Worm (Caenorhabditis elegans) whole organism, dauer: Measurements from ENCODE around the gene ccpp-6.
"Not testable (repeated sequence)": the region's sequence is repeated elsewhere in the genome, so short reads cannot be mapped to it uniquely, and the experiment has no call there.

Experiments
- unc-62 ChIP-seq: sonication (generic microtip); optimal IDR thresholded peaks from 2 replicates; lab custom pipeline; 2017; ENCODE audit warnings: missing biosample characterization, missing genetic modification reagents, missing genetic modification characterization

The ccpp-6 gene

DNA sequence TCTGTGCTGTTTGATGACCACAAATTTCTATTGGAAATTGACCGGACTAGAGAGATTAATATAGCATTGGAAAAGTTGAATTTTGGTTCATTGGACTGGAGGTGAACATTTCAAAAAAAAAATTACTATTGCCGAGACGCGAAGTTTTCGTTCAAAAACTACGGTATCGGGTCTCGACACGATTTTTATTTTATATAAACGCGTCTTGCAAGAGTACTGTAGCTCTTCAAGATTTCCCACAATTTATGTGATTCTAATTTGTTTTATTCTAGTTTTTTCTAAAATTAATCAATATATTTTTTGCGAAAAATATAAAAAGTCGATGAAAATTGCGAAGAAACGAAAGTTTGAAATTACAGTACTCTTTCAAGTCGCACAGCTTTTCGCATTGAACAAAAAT is 16.5 kb downstream of the ccpp-6 start, which contains the start of gene F09E5.12:
Gene F09E5.12, minus strand, starts transcription at position 101 of the 400 bp plus-strand sequence.
- no peak for TF ChIP-seq unc-62

DNA sequence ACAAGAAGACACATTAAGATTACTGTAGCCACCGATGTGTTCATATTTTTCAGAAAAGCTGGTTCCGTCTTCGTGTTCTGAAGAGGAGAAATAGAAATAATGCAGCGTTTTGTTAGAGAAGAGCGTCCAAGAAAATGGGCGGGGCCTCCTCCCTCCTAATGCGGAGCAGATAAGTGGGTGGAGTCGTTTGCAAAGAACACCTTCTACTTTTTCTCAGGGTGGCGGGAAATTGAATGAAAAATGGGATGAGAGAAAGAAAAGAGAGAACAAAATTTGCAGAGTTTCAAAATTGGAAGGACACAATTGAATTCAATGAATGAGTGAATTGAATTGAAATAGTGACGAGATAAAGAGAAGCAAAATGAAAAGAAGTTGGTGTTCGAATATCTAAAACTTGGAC is 21.5 kb downstream of the ccpp-6 start, which contains the start of gene F09E5.16:
Gene F09E5.16, minus strand, starts transcription at position 101 of the 400 bp plus-strand sequence.
- TF ChIP-seq unc-62, result no peak

DNA sequence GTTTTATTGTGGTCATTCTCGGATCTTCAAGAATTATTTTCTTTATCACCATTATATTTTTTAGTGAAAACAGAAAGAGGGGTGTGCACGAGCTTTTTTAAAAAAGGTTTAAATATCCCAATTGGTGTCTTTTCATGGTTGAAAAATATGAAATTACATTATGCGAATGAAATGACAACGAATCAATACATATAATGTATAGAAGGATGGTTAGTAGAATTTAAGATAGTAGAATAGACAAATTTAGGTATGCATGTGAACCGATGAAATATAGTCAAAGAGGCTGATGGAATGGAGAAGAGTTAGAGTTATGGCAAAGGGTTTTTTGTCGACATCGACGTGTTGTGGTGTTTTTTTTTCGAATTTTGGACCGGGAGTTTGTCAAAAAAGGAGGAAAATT is 22.6 kb downstream of the ccpp-6 start:
- TF ChIP-seq unc-62, result no peak

DNA sequence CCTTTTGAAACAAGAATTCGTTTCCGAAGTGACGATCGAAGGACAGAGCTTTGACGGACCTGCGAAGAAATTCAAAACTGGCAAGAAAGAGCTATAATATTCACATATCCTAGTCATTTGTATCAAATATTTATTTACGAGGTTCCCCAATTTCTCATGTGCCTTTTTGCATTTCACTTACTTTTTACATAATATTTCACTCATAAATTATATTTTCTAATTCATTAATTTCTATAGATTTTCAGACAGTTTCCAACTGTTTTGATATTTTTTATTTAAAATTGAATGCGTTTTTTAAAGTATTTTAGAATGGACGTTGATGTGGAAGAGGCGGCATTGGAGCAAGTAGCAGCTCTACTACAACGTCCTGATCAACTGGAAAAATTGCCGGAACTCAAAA is 27.9 kb downstream of the ccpp-6 start, which contains the start of gene sec-6:
Gene sec-6, plus strand, starts transcription at position 301 of the 400 bp plus-strand sequence.
- no peak for TF ChIP-seq unc-62

DNA sequence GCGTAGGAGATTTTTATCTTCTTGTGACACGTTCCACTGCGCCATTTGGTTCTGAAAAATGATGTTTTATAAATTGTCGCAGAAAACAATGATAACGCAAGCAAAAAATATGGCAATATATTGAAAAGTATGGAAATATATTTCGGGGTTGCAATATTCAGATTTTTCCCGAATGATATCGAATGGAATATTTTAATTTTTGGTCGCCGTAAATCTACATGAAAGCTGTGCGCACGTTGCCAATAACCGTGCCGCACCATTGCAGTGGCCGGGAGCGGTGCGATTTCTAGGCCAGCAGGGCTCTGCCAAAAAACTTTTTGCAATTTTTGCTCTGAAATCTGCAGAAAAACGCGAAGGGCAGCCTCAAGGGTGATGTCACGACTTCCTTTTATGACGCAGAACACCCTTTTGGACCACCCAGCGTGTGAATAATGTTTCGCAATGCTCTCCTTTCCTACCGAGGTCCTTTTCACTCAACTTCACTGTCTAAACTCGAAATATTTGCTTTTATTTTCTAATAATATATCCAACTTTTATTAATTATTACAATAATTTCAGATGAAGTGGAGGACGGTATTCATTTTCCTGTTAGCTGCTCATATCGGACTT is 28.9 kb downstream of the ccpp-6 start, which contains the start of the genes F09E5.11 and bmy-1:
Gene F09E5.11, minus strand, starts transcription at position 51 of the 609 bp plus-strand sequence.
Gene bmy-1, plus strand, starts transcription at position 559 of the 609 bp plus-strand sequence.
- no peak for TF ChIP-seq unc-62

DNA sequence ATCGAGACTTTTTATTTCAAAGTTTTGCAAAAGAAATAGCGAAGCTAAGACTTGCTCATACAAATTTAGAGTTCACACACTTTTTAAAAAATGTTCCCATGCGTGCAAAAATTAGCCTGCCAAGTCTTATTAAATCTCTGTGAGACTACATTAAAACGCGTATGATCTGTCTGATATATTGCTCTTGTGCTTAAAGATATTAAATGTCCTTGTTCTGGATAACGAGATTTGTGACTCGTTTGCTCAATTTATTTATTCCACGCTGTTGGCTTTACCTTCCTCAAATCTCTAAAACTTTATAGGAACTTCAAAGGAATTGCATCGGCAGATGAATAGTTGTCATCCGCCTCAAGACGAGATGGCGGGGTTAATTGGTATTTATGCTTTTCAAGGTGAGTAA is 31.7 kb downstream of the ccpp-6 start, which contains the start of gene srg-69:
Gene srg-69, plus strand, starts transcription at position 301 of the 400 bp plus-strand sequence.
- TF ChIP-seq unc-62, result no peak

DNA sequence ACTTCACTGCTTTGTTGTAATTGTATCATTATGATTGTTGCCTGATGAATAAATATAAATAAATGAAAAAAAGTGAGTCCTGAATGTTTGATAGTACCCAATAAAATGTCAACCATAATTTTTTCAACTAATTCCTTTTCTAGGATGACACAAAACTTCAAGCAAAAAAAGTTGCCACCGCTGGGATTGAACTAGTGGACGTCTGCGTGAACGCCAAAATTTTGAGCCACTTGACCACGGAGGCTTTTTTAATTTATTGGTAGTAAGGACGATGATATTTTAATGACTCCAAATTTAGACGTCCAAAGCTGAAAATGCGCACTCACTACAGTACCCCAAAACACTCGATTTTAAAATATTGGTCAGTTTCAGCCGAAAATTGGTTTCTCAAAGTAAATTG is 33.5 kb downstream of the ccpp-6 start:
- TF ChIP-seq unc-62, result no peak

DNA sequence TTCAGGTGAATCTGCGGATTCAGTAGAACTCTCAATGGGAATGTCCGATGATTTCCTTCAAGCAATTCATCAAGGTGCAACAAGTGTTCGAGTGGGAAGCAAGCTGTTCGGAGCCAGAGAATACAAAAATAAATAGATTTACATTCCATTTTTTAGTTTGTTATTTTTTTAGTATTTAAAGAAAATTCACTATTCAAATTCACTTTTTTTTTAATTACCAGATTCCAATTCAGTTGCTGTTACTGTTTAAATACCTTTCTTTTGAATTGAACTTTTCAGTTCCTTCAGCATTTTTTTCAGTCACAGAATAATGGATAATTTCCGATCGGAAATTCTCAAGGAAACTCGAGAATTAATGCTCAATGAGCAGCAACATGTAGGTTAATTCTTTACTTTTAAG is 35.3 kb downstream of the ccpp-6 start, which contains the start of gene F09E5.7:
Gene F09E5.7, plus strand, starts transcription at position 301 of the 400 bp plus-strand sequence.
- no peak for TF ChIP-seq unc-62

DNA sequence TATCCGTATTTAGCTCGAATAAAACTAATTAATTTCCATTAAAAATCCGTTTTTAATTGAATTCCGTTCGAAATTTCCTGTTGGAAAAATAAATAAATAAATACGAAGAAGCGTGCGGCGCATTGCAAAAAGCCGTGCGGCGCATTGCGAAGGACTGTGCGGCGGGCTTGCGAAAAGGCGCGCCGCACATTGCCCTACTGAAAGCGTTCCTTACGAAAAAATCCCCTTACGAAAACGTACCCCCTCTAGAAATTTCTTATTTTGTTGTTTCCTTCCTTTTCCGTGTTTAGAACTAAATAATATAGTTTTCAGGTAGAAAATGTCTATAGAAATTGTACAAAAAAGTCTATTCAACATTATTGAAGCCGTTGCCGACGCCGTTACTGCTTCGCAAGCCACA is 36.8 kb downstream of the ccpp-6 start, which contains the start of gene F09E5.8:
Gene F09E5.8, plus strand, starts transcription at position 313 of the 400 bp plus-strand sequence.
- TF ChIP-seq unc-62, result not testable (repeated sequence)

DNA sequence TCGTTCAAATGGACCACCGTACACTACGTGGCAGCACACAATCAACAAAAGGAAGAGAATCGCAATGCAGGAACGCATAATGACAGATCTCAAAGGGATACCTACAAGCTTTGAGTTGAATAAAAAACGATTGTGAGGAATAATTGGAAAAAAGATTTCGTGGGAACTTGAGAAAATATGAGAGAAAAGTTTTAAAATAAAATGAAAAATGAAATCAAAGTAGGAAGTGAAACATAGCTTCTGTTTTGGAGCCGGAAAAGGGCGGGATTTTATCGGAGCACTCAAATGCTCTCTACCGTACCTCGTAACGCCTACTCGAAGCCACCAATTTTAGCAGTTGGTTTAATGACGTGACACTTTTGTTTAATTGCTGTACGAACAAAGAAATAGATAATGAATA is 42.3 kb downstream of the ccpp-6 start, which contains the start of gene F09E5.14:
Gene F09E5.14, minus strand, starts transcription at position 101 of the 400 bp plus-strand sequence.
- no peak for TF ChIP-seq unc-62

DNA sequence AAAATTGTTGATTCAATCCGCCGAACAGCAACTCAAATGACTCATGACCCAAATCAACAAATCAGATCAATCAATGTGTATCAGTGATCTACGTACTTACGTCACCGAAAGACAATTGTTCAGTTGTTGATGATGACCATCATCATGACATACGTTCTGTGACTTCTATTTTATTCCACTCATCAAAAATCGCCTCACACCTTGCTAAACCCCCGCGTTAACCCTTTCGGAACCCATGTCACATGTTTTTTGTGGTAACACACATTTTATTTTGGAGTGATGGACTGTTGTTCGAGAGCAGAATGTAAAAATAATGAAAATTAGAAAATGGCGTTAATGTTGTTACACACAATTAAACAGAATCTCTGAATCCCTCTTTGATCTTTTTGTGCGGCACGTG is 44.7 kb downstream of the ccpp-6 start:
- TF ChIP-seq unc-62, result no peak

DNA sequence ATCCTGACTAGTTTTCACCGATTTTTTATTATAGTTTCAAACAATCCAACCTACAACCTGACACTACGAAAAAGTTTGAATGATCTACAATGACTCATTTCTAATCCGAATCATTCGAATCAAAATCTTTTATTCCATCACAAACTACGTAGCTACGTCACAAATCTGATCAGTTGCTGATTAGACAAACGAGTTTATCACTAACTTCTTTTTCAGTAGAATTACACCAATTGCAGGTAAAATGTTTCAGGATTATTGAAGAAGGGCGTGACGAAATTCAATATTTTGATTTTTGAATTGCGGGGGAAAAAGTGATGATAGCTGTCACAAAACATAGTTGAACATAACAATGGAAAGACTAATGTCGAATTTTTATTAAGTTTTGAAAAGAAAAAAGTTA is 45.5 kb downstream of the ccpp-6 start:
- TF ChIP-seq unc-62, result no peak

DNA sequence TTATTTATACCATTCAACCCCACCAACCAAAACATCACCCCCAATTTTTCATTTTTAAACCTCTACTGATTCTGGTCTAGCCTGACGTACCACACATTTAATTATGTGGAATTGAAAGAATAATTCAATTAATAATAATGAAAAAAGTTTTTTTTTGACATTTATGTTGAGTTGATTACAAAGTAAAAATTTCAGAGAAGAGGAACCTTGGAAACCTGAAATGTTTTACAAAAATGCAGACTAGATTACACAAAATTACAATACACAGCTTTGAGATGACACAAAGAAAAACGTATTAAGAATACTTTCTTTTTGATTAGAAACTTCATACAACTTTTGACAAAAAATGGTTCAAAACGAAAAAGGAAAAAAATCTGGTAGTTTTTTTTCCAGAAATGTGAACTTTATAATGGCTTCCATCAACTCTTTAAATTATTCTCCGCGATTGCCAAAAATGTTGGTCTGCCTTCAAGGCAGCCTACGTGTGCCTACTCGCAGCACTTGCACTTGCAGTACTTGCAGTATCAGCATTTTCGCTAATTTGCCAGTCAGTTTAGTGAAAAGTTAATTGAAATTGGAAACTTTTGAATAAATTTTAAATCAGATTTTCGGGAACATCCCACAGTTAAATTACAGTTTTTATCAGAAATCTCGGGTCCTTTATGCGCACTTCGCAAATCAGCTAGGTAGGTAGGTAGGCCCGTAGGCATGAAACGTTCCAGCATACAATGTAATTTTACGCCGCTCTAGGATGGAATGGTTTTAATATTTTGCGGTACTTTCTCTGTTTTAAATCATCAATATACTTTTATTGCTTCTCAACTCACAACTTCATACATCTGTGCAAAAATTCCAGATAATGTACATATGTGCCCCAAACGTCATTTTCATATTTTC is 46.2 kb downstream of the ccpp-6 start:
- no peak for TF ChIP-seq unc-62

DNA sequence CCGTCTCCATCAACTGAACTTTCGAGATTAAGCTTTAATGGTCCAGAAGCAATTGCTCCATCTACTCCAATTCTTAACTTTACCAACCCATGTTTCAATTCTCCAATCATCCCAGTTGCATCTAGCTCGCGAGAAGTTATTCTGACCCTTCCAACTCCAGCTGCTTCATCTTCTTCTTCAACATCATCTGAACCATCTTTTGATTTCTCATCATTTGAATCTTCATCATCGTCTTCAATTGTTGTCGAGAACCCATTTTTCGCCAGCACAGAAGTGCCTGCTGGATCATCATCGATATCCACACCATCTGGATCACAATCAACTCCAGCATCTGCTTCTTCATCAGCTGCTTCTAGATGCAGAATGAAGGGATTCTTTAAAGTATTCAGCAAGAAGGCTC is 47.6 kb downstream of the ccpp-6 start:
- TF ChIP-seq unc-62, result no peak

DNA sequence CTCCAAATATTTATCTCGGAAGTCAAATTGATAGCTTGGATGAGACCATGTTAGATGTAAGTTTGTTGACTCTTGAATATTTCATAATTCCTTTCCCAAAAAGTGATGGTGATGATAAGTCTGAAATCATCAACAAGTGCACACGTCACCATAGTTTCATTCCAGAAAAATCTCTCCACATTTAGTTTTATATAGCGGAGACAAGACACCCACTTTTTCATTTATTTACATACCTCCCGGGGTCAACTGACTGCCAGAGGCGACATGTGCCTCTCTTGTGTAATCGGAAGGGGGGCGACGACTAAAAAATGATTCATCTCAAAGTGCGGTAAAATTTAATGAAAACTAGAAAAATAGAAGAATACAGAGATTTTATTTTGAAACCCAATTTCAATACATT is 48.8 kb downstream of the ccpp-6 start:
- TF ChIP-seq unc-62, result no peak

DNA sequence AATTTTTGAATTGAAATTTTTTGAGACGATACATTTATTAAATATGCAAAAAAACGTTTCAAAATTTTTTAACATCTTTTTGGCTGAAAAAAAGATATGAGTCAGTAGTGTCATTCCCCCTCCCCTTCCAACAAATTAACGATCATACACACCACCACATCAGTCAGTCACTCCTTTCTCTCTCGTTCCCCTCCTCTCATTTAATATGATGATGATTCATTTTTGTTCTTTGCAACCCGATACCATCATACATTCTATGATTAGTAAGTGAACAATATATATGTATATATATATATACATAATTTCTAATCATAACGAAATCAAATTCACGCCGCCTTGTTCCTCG is 49.6 kb downstream of the ccpp-6 start:
- TF ChIP-seq unc-62, result no peak
